Worm (Caenorhabditis elegans): ENCODE results near the gene his-64.

DNA sequence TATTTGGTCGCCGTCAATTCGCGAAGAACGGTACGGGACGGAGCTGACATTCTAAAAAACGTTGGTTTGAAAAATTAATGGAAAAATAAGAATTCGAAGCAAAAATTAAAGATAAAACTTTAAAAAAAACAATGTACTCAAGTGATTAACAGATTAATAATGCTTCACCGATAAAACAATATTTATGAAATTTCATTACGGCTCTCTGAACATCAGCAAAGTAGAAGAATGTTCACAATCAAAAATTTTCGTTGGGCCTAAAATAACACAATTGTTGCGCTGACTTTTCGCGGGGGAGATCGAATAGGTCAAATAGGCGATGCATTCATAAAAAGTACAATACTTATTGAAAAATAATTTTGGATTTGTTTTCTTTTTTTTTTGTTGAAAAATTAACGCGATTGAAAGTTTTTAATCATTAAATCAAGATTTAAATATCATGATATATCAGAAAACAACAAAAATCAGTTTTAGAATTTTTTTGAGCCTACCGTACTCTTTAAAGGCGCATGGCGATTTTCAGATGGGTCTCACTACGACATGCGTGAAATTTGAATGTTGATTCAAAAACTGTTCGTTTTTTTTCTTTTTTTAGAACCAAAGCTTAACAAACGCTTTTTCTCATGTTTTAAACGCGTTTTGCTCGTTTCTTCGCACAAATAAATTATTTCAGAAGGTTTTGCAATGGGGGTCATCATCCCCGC lies 3.5 kb upstream of the his-64 start, which contains the start of the genes memi-3 and cyp-31A2:
- TF ChIP-seq ceh-28 (tag; optimal IDR thresholded peaks at IDR 0.05): no peak
- no peak for TF ChIP-seq pqm-1 (tag; optimal IDR thresholded peaks at IDR 0.05)
- TF ChIP-seq ztf-7 (tag; optimal IDR thresholded peaks at IDR 0.05): no peak
- TF ChIP-seq mdl-1 (tag; optimal IDR thresholded peaks at IDR 0.05): no peak
- TF ChIP-seq fos-1 (tag; optimal IDR thresholded peaks at IDR 0.05): no peak
- TF ChIP-seq hlh-30 (tag; optimal IDR thresholded peaks at IDR 0.05; ENCODE audit: insufficient read depth): no peak
- TF ChIP-seq aha-1 (tag): no peak
- TF ChIP-seq duxl-1 (tag; optimal IDR thresholded peaks at IDR 0.05; ENCODE audit: poor library complexity): no peak
- TF ChIP-seq fkh-10 (GFP tag; optimal IDR thresholded peaks at IDR 0.05): no peak
- no peak for TF ChIP-seq T26A8.4 (GFP tag; IDR thresholded peaks at IDR 0.05)

Data from whole organism, L4 larva.